Worm (Caenorhabditis elegans) whole organism, mixed stage, embryonic: Measurements from ENCODE around the gene fbxa-174.

Source experiments
- bed-3 ChIP-seq: fragments of 200-800 bp; sonication (Bioruptor generic); optimal IDR thresholded peaks from 3 replicates; lab custom pipeline; 2018; ENCODE audit warnings: mild to moderate bottlenecking, missing genetic modification characterization, moderate library complexity, missing compliant biosample characterization
- cnd-1 ChIP-seq: fragments of 200-800 bp; sonication (Bioruptor generic); optimal IDR thresholded peaks from 2 replicates; lab custom pipeline; 2018; ENCODE audit warnings: mild to moderate bottlenecking, missing genetic modification characterization, missing compliant biosample characterization
- ham-2 ChIP-seq: fragments of 200-800 bp; sonication (Bioruptor generic); optimal IDR thresholded peaks from 2 replicates; lab custom pipeline; 2018; ENCODE audit warnings: mild to moderate bottlenecking, missing genetic modification characterization, missing compliant biosample characterization
- lin-13 ChIP-seq: fragments of 150-350 bp; optimal IDR thresholded peaks from 2 replicates; lab custom pipeline; 2014; ENCODE audit warnings: missing biosample characterization, missing genetic modification characterization
- mab-5 ChIP-seq: fragments of 150-350 bp; optimal IDR thresholded peaks from 2 replicates; lab custom pipeline; 2014; ENCODE audit warnings: missing biosample characterization, missing genetic modification characterization
- mep-1 ChIP-seq: fragments of 150-350 bp; optimal IDR thresholded peaks from 2 replicates; lab custom pipeline; 2017; ENCODE audit warnings: missing biosample characterization, missing genetic modification reagents, missing genetic modification characterization, inconsistent platforms
- nhr-12 ChIP-seq: fragments of 150-350 bp; optimal IDR thresholded peaks from 2 replicates; lab custom pipeline; 2014; ENCODE audit warnings: missing biosample characterization, missing genetic modification characterization
- nhr-237 ChIP-seq: fragments of 150-350 bp; optimal IDR thresholded peaks from 2 replicates; lab custom pipeline; 2014; ENCODE audit warnings: missing biosample characterization, missing genetic modification characterization

DNA sequence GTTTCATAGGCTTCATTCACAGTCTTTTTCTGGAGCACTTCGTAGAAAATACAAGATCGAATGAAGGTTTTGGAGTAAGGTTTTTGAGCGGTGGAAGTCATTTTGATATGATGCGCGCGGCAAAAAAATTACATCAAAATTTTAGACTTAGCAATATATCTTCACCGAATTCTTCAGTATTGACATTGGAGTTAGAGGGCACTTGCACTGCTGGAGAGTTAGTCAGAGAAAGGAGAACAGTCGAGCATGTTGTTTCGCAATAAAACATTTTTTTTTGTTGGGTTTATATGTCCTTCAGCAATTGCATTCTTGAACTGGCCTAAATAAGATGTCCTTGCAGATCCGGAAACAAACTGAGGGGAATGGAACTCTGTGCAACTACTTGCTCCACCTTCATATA lies 7.6 kb upstream of the fbxa-174 start, which contains the start of gene fbxa-171:
- no peak for TF ChIP-seq mab-5 (tag; lab: Kevin White, UChicago)
- no peak for TF ChIP-seq nhr-12 (tag; lab: Kevin White, UChicago)
- TF ChIP-seq nhr-237 (tag; lab: Kevin White, UChicago): no peak
- no peak for TF ChIP-seq mep-1
- TF ChIP-seq bed-3 (GFP tag; lab: Kevin White, UChicago): no peak
- no peak for TF ChIP-seq cnd-1 (tag; lab: Kevin White, UChicago)
- no peak for TF ChIP-seq ham-2 (GFP tag; lab: Kevin White, UChicago)
- TF ChIP-seq lin-13 (tag; lab: Kevin White, UChicago): no peak
